Fruit fly (Drosophila melanogaster) whole organism, embryonic: ENCODE results near the gene CG42486.

Experiments used
- CG10274 ChIP-seq: fragments of 200-800 bp; sonication (Bioruptor generic); optimal IDR thresholded peaks from 3 replicates; lab custom pipeline; 2017; ENCODE audit warnings: missing biosample characterization, mild to moderate bottlenecking, missing genetic modification characterization
- CG10979 ChIP-seq: fragments of 200-800 bp; sonication (Bioruptor generic); optimal IDR thresholded peaks from 2 replicates; lab custom pipeline; 2018; ENCODE audit warnings: missing biosample characterization, mild to moderate bottlenecking, missing genetic modification characterization, moderate library complexity
- CG11085 ChIP-seq: fragments of 200-800 bp; sonication (Bioruptor generic); IDR thresholded peaks from 2 replicates; pipeline ENCODE4 v1.3.6; 2022; ENCODE audit warnings: missing biosample characterization, missing genetic modification characterization
- CG1233 ChIP-seq: fragments of 200-800 bp; sonication (Bioruptor generic); optimal IDR thresholded peaks from 4 replicates; lab custom pipeline; 2018; ENCODE audit warnings: missing biosample characterization, mild to moderate bottlenecking, missing genetic modification characterization
- CG14965 ChIP-seq: fragments of 200-800 bp; sonication (Bioruptor generic); optimal IDR thresholded peaks from 2 replicates; lab custom pipeline; 2016; ENCODE audit warnings: missing biosample characterization, missing genetic modification characterization, borderline replicate concordance
- CG15011 ChIP-seq: fragments of 200-800 bp; sonication (Bioruptor generic); optimal IDR thresholded peaks from 3 replicates; lab custom pipeline; 2018; ENCODE audit warnings: missing biosample characterization, mild to moderate bottlenecking, missing genetic modification characterization
- CG15514 ChIP-seq: fragments of 200-800 bp; sonication (Bioruptor generic); optimal IDR thresholded peaks from 3 replicates; lab custom pipeline; 2017; ENCODE audit warnings: missing biosample characterization, missing genetic modification characterization, mild to moderate bottlenecking, moderate library complexity, missing genetic modification reagents
- CG17328 ChIP-seq: fragments of 200-800 bp; sonication (Bioruptor generic); IDR thresholded peaks from 2 replicates; pipeline ENCODE4 v1.3.6; 2022; ENCODE audit warnings: missing biosample characterization, missing genetic modification characterization
- CG17568 ChIP-seq: fragments of 200-800 bp; sonication (Bioruptor generic); optimal IDR thresholded peaks from 2 replicates; lab custom pipeline; 2018; ENCODE audit warnings: missing biosample characterization, mild to moderate bottlenecking, missing genetic modification characterization, moderate library complexity
- CG2120 ChIP-seq: fragments of 200-800 bp; sonication (Bioruptor generic); optimal IDR thresholded peaks from 3 replicates; lab custom pipeline; 2016; ENCODE audit warnings: missing biosample characterization, missing genetic modification characterization
- CG30431 ChIP-seq: fragments of 200-800 bp; sonication (Bioruptor generic); optimal IDR thresholded peaks from 2 replicates; lab custom pipeline; 2017; ENCODE audit warnings: missing biosample characterization, missing genetic modification characterization
- CG6854 ChIP-seq: fragments of 200-800 bp; sonication (Bioruptor generic); optimal IDR thresholded peaks from 3 replicates; lab custom pipeline; 2017; ENCODE audit warnings: missing biosample characterization, mild to moderate bottlenecking, missing genetic modification characterization
- CG7928 ChIP-seq: fragments of 200-800 bp; sonication (Bioruptor generic); optimal IDR thresholded peaks from 2 replicates; lab custom pipeline; 2017; ENCODE audit warnings: missing biosample characterization, mild to moderate bottlenecking, missing genetic modification characterization
- CG8089 ChIP-seq: fragments of 200-800 bp; sonication (Bioruptor generic); optimal IDR thresholded peaks from 3 replicates; lab custom pipeline; 2016; ENCODE audit warnings: missing biosample characterization, missing genetic modification characterization
- CG8944 ChIP-seq: fragments of 200-800 bp; sonication (Bioruptor generic); optimal IDR thresholded peaks from 3 replicates; lab custom pipeline; 2016; ENCODE audit warnings: missing biosample characterization, missing genetic modification characterization
- Ets65A ChIP-seq: fragments of 200-800 bp; sonication (Bioruptor generic); peaks from one replicate; lab custom pipeline; 2016; ENCODE audit warnings: missing biosample characterization, missing genetic modification characterization
- HLH54F ChIP-seq: fragments of 200-800 bp; sonication (Bioruptor generic); optimal IDR thresholded peaks from 3 replicates; lab custom pipeline; 2016; ENCODE audit warnings: missing biosample characterization, missing genetic modification characterization
- Meics ChIP-seq: fragments of 200-800 bp; sonication (Bioruptor generic); optimal IDR thresholded peaks from 2 replicates; lab custom pipeline; 2017; ENCODE audit warnings: missing biosample characterization, mild to moderate bottlenecking, missing genetic modification characterization
- Mrtf ChIP-seq: fragments of 200-800 bp; sonication (Bioruptor generic); IDR thresholded peaks from 3 replicates; pipeline ENCODE4 v1.3.6; 2022; ENCODE audit warnings: missing biosample characterization, missing genetic modification characterization
- Neu2 ChIP-seq: fragments of 200-800 bp; sonication (Bioruptor generic); optimal IDR thresholded peaks from 3 replicates; lab custom pipeline; 2016; ENCODE audit warnings: missing biosample characterization, missing genetic modification characterization, borderline replicate concordance
- Six4 ChIP-seq: fragments of 200-800 bp; sonication (Bioruptor generic); optimal IDR thresholded peaks from 2 replicates; lab custom pipeline; 2016; ENCODE audit warnings: missing biosample characterization, missing genetic modification characterization
- ase ChIP-seq: fragments of 200-800 bp; sonication (Bioruptor generic); IDR thresholded peaks from 3 replicates; pipeline ENCODE4 v1.3.6; 2022; ENCODE audit warnings: missing biosample characterization, missing genetic modification characterization
- bab2 ChIP-seq: fragments of 200-800 bp; sonication (Bioruptor generic); optimal IDR thresholded peaks from 2 replicates; lab custom pipeline; 2016; ENCODE audit warnings: missing biosample characterization, missing genetic modification characterization
- eyg ChIP-seq: fragments of 200-800 bp; sonication (Bioruptor generic); optimal IDR thresholded peaks from 3 replicates; lab custom pipeline; 2016; ENCODE audit warnings: missing biosample characterization, missing genetic modification characterization
- fd64A ChIP-seq: fragments of 200-800 bp; sonication (Bioruptor generic); optimal IDR thresholded peaks from 3 replicates; lab custom pipeline; 2018; ENCODE audit warnings: missing biosample characterization, mild to moderate bottlenecking, missing genetic modification characterization
- gem ChIP-seq: fragments of 200-800 bp; sonication (Bioruptor generic); optimal IDR thresholded peaks from 2 replicates; lab custom pipeline; 2019; ENCODE audit warnings: missing biosample characterization, mild to moderate bottlenecking, missing genetic modification characterization, moderate library complexity
- gro ChIP-seq: fragments of 200-800 bp; sonication (Bioruptor generic); optimal IDR thresholded peaks from 2 replicates; lab custom pipeline; 2016; ENCODE audit warnings: missing biosample characterization, missing genetic modification characterization
- ham ChIP-seq: fragments of 200-800 bp; sonication (Bioruptor generic); IDR thresholded peaks from 2 replicates; pipeline ENCODE4 v1.3.6; 2022; ENCODE audit warnings: missing biosample characterization, missing genetic modification characterization
- ind ChIP-seq: fragments of 200-800 bp; sonication (Bioruptor generic); optimal IDR thresholded peaks from 3 replicates; lab custom pipeline; 2016; ENCODE audit warnings: missing biosample characterization, missing genetic modification characterization
- insv ChIP-seq, 2 experiments: fragments of 200-800 bp; sonication (Bioruptor generic); optimal IDR thresholded peaks; 3 replicates each; lab custom pipeline; 2016 to 2018; ENCODE audit warnings: missing biosample characterization in 2 of 2, missing genetic modification characterization in 2 of 2
- kay ChIP-seq: fragments of 200-800 bp; sonication (Bioruptor generic); optimal IDR thresholded peaks from 2 replicates; lab custom pipeline; 2016; ENCODE audit warnings: missing biosample characterization, missing genetic modification characterization
- org-1 ChIP-seq: fragments of 200-800 bp; sonication (Bioruptor generic); optimal IDR thresholded peaks from 2 replicates; lab custom pipeline; 2017; ENCODE audit warnings: missing biosample characterization, missing genetic modification characterization
- slp2 ChIP-seq: fragments of 200-800 bp; sonication (Bioruptor generic); optimal IDR thresholded peaks from 2 replicates; lab custom pipeline; 2016; ENCODE audit warnings: missing biosample characterization, missing genetic modification characterization
- tgo ChIP-seq: fragments of 200-800 bp; sonication (Bioruptor generic); IDR thresholded peaks from 3 replicates; pipeline ENCODE4 v1.3.6; 2022; ENCODE audit warnings: missing biosample characterization, missing genetic modification characterization

CG42486 gene

DNA sequence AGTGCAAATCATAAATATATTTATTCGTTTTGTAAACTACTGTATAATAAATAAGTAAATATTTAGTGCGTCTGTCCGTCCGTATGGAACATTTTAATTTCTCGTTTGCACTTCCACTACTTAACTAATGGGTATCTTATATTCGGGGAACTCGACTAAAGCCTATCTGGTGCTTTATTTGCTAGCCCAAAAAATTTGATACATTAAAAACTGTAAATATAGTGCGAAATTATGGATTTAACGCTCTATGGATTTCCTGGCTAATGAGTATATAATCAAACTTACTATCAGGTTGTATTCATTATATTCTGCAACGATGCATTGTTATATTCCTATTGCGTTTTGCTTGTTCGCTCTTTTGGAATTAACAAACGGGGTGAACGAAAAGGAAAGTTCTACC lies 6.0 kb upstream of the CG42486 start, which contains the start of gene Sfp33A4:
Gene Sfp33A4 (plus strand): TSS at position 301 of the 400 bp plus-strand sequence.
- TF ChIP-seq Meics (GFP tag; lab: Kevin White, UChicago) (no peak), Ets65A (peak; percentile 4), CG17568 (GFP tag; lab: Kevin White, UChicago) (no peak), CG7928 (no peak)

DNA sequence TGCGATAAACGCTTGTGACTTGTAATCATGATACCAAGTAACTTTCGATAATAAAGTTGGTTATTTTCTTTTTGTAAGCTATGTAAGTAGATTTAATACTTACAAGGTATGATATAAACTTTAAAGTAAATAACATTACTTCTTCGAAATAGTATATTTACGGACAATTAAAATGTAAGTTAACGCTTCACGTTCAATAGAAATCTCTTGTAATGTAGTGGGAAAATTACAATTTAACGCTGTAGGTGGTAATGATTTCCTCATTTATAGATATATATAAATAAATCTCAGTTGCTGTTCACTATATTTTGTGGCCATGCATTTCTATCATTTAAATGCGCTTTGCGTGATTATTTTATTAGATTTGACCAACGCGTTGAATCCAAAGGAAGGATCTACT lies 5.5 kb upstream of the CG42486 start, which contains the start of gene Sfp33A2:
Gene Sfp33A2 (plus strand): TSS at position 301 of the 400 bp plus-strand sequence.
- TF ChIP-seq fd64A (GFP tag; lab: Kevin White, UChicago): no peak
- no peak for TF ChIP-seq Mrtf (GFP tag; lab: Robert Waterston, UW)
- no peak for TF ChIP-seq kay (GFP tag; lab: Kevin White, UChicago)
- no peak for TF ChIP-seq bab2 (GFP tag; lab: Kevin White, UChicago)
- no peak for TF ChIP-seq CG10979 (tag; lab: Kevin White, UChicago)
- TF ChIP-seq CG8089 (GFP tag; lab: Kevin White, UChicago): no peak

DNA sequence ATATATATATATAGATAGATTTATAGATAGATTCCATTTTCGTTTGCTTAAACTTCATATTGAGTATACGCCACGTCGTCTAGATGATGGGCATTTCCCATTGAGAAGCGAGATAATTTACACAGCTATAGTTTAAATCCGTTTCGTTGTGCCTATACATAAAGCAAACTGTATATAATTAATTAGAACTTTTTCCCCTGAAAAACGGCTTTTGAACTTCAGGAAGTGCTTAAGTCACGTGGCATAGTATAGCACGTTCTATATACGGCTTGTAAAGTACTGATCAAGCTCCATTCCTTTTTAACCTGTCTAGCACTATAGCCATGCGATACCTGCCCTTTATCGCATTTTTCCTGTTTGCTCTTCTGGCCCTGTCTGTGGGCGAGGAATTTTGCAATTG lies 3.3 kb upstream of the CG42486 start, which contains the start of gene Sfp33A3:
Gene Sfp33A3 (plus strand): TSS at position 301 of the 400 bp plus-strand sequence.
- TF ChIP-seq ham (GFP tag; lab: Robert Waterston, UW) (no peak), eyg (GFP tag; lab: Kevin White, UChicago) (no peak), Six4 (GFP tag; lab: Kevin White, UChicago) (no peak), tgo (GFP tag; lab: Robert Waterston, UW) (no peak), CG1233 (GFP tag; lab: Kevin White, UChicago) (no peak), CG15011 (no peak), HLH54F (GFP tag; lab: Kevin White, UChicago) (no peak), gro (GFP tag; lab: Kevin White, UChicago) (no peak), CG10274 (GFP tag; lab: Kevin White, UChicago) (no peak), insv (GFP tag; optimal IDR thresholded peaks at IDR 0.05; lab: Kevin White, UChicago) (no peak)

DNA sequence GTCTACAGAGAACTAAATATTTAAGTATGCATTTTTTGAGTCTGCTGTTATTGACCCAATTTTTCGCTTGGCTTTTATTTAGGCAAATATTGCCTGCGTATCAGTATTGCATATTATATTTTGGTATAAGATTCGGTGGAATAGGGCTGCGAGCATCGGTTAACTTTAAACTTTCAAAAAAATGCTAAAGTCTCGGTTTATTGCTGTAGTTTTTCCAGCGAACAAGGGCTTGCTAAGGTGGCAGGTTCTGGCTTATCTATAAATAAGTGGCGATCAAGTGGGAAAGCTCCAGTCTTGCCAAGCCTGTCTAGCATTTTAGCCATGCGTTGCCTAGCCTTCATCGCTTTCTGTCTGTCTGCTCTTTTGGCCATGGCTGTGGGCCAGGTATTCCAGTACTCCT lies 2.5 kb upstream of the CG42486 start, which contains the start of gene CG31704:
Gene CG31704 (plus strand): TSS at position 301 of the 400 bp plus-strand sequence.
- TF ChIP-seq CG17328 (GFP tag; lab: Robert Waterston, UW): no peak
- no peak for TF ChIP-seq CG15514
- no peak for TF ChIP-seq slp2 (GFP tag; lab: Kevin White, UChicago)
- 0 out of 3 replicates have a peak, but pooled peaks have one; percentile 26 for TF ChIP-seq ase (GFP tag; lab: Robert Waterston, UW)
- TF ChIP-seq Neu2 (GFP tag; lab: Kevin White, UChicago): no peak
- TF ChIP-seq CG30431 (GFP tag; lab: Kevin White, UChicago): no peak
- TF ChIP-seq org-1: no peak
- TF ChIP-seq CG8944 (GFP tag; lab: Kevin White, UChicago): no peak

DNA sequence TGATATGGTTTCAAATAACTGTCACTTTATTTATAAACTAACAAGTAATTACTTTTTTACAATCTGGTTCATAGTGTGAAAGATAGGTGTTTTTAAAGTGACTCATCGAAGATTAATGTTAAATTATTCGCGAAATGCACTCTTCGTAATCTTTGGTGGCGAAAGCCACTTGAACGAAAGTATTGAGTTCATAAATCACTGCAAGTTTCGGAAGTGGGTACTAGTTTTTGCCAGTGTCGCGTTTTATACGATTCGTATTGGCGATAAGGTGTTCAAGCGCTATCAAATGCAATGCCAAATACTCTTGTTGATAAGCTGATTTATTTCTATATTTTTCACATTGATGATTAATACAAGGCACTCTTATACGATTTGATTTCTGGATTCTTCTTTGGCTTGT lies 1.4 kb upstream of the CG42486 start:
- TF ChIP-seq CG6854 (no peak), ind (GFP tag; lab: Kevin White, UChicago) (no peak), CG2120 (GFP tag; lab: Kevin White, UChicago) (peak; percentile 13), CG11085 (GFP tag; lab: Robert Waterston, UW) (0 out of 2 replicates have a peak, but pooled peaks have one; percentile 33), gem (tag; lab: Kevin White, UChicago) (peak; percentile 0), CG14965 (GFP tag; lab: Kevin White, UChicago) (no peak)
